Worm (Caenorhabditis elegans) whole organism, L3 larva: ENCODE data around the gene nhr-192.

Source experiments
- R02D3.7 ChIP-seq: fragments of 150-350 bp; optimal IDR thresholded peaks from 2 replicates; lab custom pipeline; 2014; ENCODE audit warnings: missing biosample characterization, missing genetic modification characterization
- ZK546.5 ChIP-seq: sonication (generic microtip); optimal IDR thresholded peaks from 2 replicates; lab custom pipeline; 2017; ENCODE audit warnings: missing biosample characterization, missing genetic modification characterization
- aly-2 ChIP-seq: fragments of 150-350 bp; optimal IDR thresholded peaks from 2 replicates; lab custom pipeline; 2014; ENCODE audit warnings: missing biosample characterization, missing genetic modification characterization
- ama-1 ChIP-seq: fragments of 150-350 bp; optimal IDR thresholded peaks from 2 replicates; lab custom pipeline; 2018
- ceh-16 ChIP-seq: sonication (generic microtip); optimal IDR thresholded peaks from 2 replicates; lab custom pipeline; 2017; ENCODE audit warnings: missing biosample characterization, missing genetic modification characterization
- ceh-28 ChIP-seq: fragments of 150-350 bp; optimal IDR thresholded peaks from 2 replicates; lab custom pipeline; 2014; ENCODE audit warnings: missing biosample characterization, missing genetic modification reagents, missing genetic modification characterization
- ceh-82 ChIP-seq: fragments of 150-350 bp; optimal IDR thresholded peaks from 2 replicates; lab custom pipeline; 2014; ENCODE audit warnings: missing biosample characterization, missing genetic modification characterization
- ceh-9 ChIP-seq: sonication (generic microtip); optimal IDR thresholded peaks from 2 replicates; lab custom pipeline; 2018; ENCODE audit warnings: missing biosample characterization, missing genetic modification characterization
- daf-12 ChIP-seq: fragments of 150-350 bp; optimal IDR thresholded peaks from 2 replicates; lab custom pipeline; 2014; ENCODE audit warnings: missing biosample characterization, missing genetic modification reagents, missing genetic modification characterization
- egl-27 ChIP-seq: sonication (generic microtip); optimal IDR thresholded peaks from 4 replicates; lab custom pipeline; 2017; ENCODE audit warnings: missing biosample characterization, missing genetic modification reagents, missing genetic modification characterization
- egl-5 ChIP-seq: fragments of 150-350 bp; optimal IDR thresholded peaks from 2 replicates; lab custom pipeline; 2017; ENCODE audit warnings: missing biosample characterization, missing genetic modification reagents, missing genetic modification characterization, inconsistent platforms
- elt-1 ChIP-seq: fragments of 150-350 bp; optimal IDR thresholded peaks from 2 replicates; lab custom pipeline; 2014; ENCODE audit warnings: missing biosample characterization, missing genetic modification characterization
- elt-2 ChIP-seq: sonication (generic microtip); optimal IDR thresholded peaks from 2 replicates; lab custom pipeline; 2016; ENCODE audit warnings: missing genetic modification reagents, mild to moderate bottlenecking, missing genetic modification characterization, missing compliant biosample characterization
- elt-3 ChIP-seq, 3 experiments: fragments of 150-350 bp in 1 of 3; sonication (generic microtip) in 2 of 3; optimal IDR thresholded peaks; 2 replicates in 2 of 3; 4 replicates in 1 of 3; lab custom pipeline; 2014 to 2017; ENCODE audit warnings: missing biosample characterization in 3 of 3, missing genetic modification characterization in 3 of 3
- eor-1 ChIP-seq, 2 experiments: fragments of 150-350 bp; optimal IDR thresholded peaks; 2 replicates each; lab custom pipeline; 2014 to 2018; ENCODE audit warnings: missing biosample characterization in 2 of 2, missing genetic modification characterization in 2 of 2
- fkh-10 ChIP-seq: sonication (generic microtip); optimal IDR thresholded peaks from 2 replicates; lab custom pipeline; 2017; ENCODE audit warnings: missing biosample characterization, missing genetic modification reagents, missing genetic modification characterization
- fkh-2 ChIP-seq: fragments of 150-350 bp; optimal IDR thresholded peaks from 2 replicates; lab custom pipeline; 2014; ENCODE audit warnings: missing biosample characterization, missing genetic modification reagents, missing genetic modification characterization
- fos-1 ChIP-seq: fragments of 150-350 bp; optimal IDR thresholded peaks from 2 replicates; lab custom pipeline; 2014; ENCODE audit warnings: missing biosample characterization, missing genetic modification characterization
- hmg-11 ChIP-seq: sonication (generic microtip); optimal IDR thresholded peaks from 2 replicates; lab custom pipeline; 2016; ENCODE audit warnings: missing genetic modification characterization, missing compliant biosample characterization
- jun-1 ChIP-seq: fragments of 150-350 bp; optimal IDR thresholded peaks from 2 replicates; lab custom pipeline; 2014; ENCODE audit warnings: missing biosample characterization, missing genetic modification reagents, missing genetic modification characterization
- lin-15B ChIP-seq: fragments of 150-350 bp; optimal IDR thresholded peaks from 2 replicates; lab custom pipeline; 2014; ENCODE audit warnings: missing biosample characterization, missing genetic modification characterization
- lin-39 ChIP-seq: fragments of 150-350 bp; optimal IDR thresholded peaks from 2 replicates; lab custom pipeline; 2018; ENCODE audit warnings: missing biosample characterization, missing genetic modification reagents, missing genetic modification characterization
- lsy-12 ChIP-seq: sonication (generic microtip); optimal IDR thresholded peaks from 2 replicates; lab custom pipeline; 2016; ENCODE audit warnings: mild to moderate bottlenecking, missing genetic modification characterization, missing compliant biosample characterization
- mdl-1 ChIP-seq: fragments of 150-350 bp; optimal IDR thresholded peaks from 2 replicates; lab custom pipeline; 2014; ENCODE audit warnings: missing biosample characterization, missing genetic modification characterization
- mml-1 ChIP-seq: fragments of 150-350 bp; sonication (generic microtip); optimal IDR thresholded peaks from 3 replicates; lab custom pipeline; 2014; ENCODE audit warnings: missing biosample characterization, missing genetic modification characterization
- nfya-1 ChIP-seq: sonication (generic microtip); optimal IDR thresholded peaks from 2 replicates; lab custom pipeline; 2017; ENCODE audit warnings: missing genetic modification characterization, mild to moderate bottlenecking, missing compliant biosample characterization, antibody characterized with exemption, moderate library complexity; ENCODE audit not compliant: insufficient read depth
- nhr-11 ChIP-seq: fragments of 150-350 bp; optimal IDR thresholded peaks from 2 replicates; lab custom pipeline; 2014; ENCODE audit warnings: missing biosample characterization, missing genetic modification characterization
- nhr-12 ChIP-seq: fragments of 150-350 bp; optimal IDR thresholded peaks from 2 replicates; lab custom pipeline; 2014; ENCODE audit warnings: missing biosample characterization, missing genetic modification characterization
- nhr-23 ChIP-seq: fragments of 150-350 bp; optimal IDR thresholded peaks from 2 replicates; lab custom pipeline; 2014; ENCODE audit warnings: missing biosample characterization, missing genetic modification reagents, missing genetic modification characterization
- nhr-237 ChIP-seq: fragments of 150-350 bp; optimal IDR thresholded peaks from 2 replicates; lab custom pipeline; 2014; ENCODE audit warnings: missing biosample characterization, missing genetic modification characterization
- nhr-25 ChIP-seq: sonication (generic microtip); optimal IDR thresholded peaks from 2 replicates; lab custom pipeline; 2017; ENCODE audit warnings: missing biosample characterization, missing genetic modification characterization
- nhr-28 ChIP-seq: fragments of 150-350 bp; optimal IDR thresholded peaks from 2 replicates; lab custom pipeline; 2014; ENCODE audit warnings: missing biosample characterization, missing genetic modification characterization
- nhr-43 ChIP-seq: sonication (generic microtip); optimal IDR thresholded peaks from 2 replicates; lab custom pipeline; 2016; ENCODE audit warnings: mild to moderate bottlenecking, missing genetic modification characterization, missing compliant biosample characterization; ENCODE audit not compliant: poor library complexity, severe bottlenecking
- nhr-67 ChIP-seq: fragments of 150-350 bp; optimal IDR thresholded peaks from 2 replicates; lab custom pipeline; 2014; ENCODE audit warnings: missing biosample characterization, missing genetic modification characterization
- nhr-76 ChIP-seq: fragments of 150-350 bp; sonication (generic microtip); optimal IDR thresholded peaks from 5 replicates; lab custom pipeline; 2014; ENCODE audit warnings: missing biosample characterization, missing genetic modification characterization
- nhr-77 ChIP-seq: fragments of 150-350 bp; optimal IDR thresholded peaks from 2 replicates; lab custom pipeline; 2014; ENCODE audit warnings: missing biosample characterization, missing genetic modification characterization
- pha-4 ChIP-seq: fragments of 150-350 bp; optimal IDR thresholded peaks from 2 replicates; lab custom pipeline; 2014; ENCODE audit warnings: missing biosample characterization, missing genetic modification reagents, missing genetic modification characterization
- pqm-1 ChIP-seq: fragments of 150-350 bp; optimal IDR thresholded peaks from 2 replicates; lab custom pipeline; 2017; ENCODE audit warnings: missing biosample characterization, missing genetic modification characterization, inconsistent platforms
- sea-2 ChIP-seq: fragments of 150-350 bp; sonication (generic microtip); optimal IDR thresholded peaks from 4 replicates; lab custom pipeline; 2014; ENCODE audit warnings: missing biosample characterization, missing genetic modification reagents, missing genetic modification characterization
- skn-1 ChIP-seq: fragments of 150-350 bp; optimal IDR thresholded peaks from 2 replicates; lab custom pipeline; 2014; ENCODE audit warnings: missing biosample characterization, missing genetic modification characterization
- snpc-4 ChIP-seq: fragments of 150-350 bp; optimal IDR thresholded peaks from 2 replicates; lab custom pipeline; 2014; ENCODE audit warnings: missing biosample characterization, missing genetic modification characterization
- tbx-2 ChIP-seq: sonication (generic microtip); optimal IDR thresholded peaks from 2 replicates; lab custom pipeline; 2016; ENCODE audit warnings: mild to moderate bottlenecking, missing genetic modification characterization, missing compliant biosample characterization
- unc-39 ChIP-seq: sonication (generic microtip); optimal IDR thresholded peaks from 4 replicates; lab custom pipeline; 2017; ENCODE audit warnings: missing biosample characterization, missing genetic modification characterization
- unc-62 ChIP-seq: fragments of 150-350 bp; sonication (generic microtip); optimal IDR thresholded peaks from 4 replicates; lab custom pipeline; 2014; ENCODE audit warnings: missing biosample characterization, missing genetic modification reagents, missing genetic modification characterization
- zag-1 ChIP-seq: fragments of 150-350 bp; optimal IDR thresholded peaks from 2 replicates; lab custom pipeline; 2014; ENCODE audit warnings: missing biosample characterization, missing genetic modification characterization
- ztf-11 ChIP-seq: fragments of 150-350 bp; optimal IDR thresholded peaks from 2 replicates; lab custom pipeline; 2014; ENCODE audit warnings: missing biosample characterization, missing genetic modification characterization
- ztf-4 ChIP-seq: fragments of 150-350 bp; optimal IDR thresholded peaks from 2 replicates; lab custom pipeline; 2014; ENCODE audit warnings: missing biosample characterization, missing genetic modification characterization

nhr-192 gene

ce11 chrV:10041484-10041883 is 29.0 kb downstream of the nhr-192 start:
- TF ChIP-seq elt-2 (tag; lab: Kevin White, UChicago) (peak; percentile 24), lsy-12 (tag; lab: Kevin White, UChicago) (no peak), nhr-67 (tag; lab: Kevin White, UChicago) (no peak), lin-15B (tag; lab: Kevin White, UChicago) (no peak), egl-27 (tag; lab: Kevin White, UChicago) (no peak), nfya-1 (peak; percentile 53), mdl-1 (tag; lab: Kevin White, UChicago) (no peak), snpc-4 (tag; lab: Kevin White, UChicago) (peak; percentile 30), ceh-82 (no peak), sea-2 (GFP tag; lab: Kevin White, UChicago) (no peak), nhr-11 (no peak), hmg-11 (tag; lab: Kevin White, UChicago) (peak; percentile 45)

ce11 chrV:10039837-10040236 is 30.6 kb downstream of the nhr-192 start:
- peak; percentile 46 for TF ChIP-seq lin-39 (tag; lab: Kevin White, UChicago)
- peak; percentile 76 for TF ChIP-seq hmg-11 (tag; lab: Kevin White, UChicago)
- TF ChIP-seq ztf-4 (tag; lab: Kevin White, UChicago) = no peak
- no peak for TF ChIP-seq zag-1
- TF ChIP-seq nhr-237 (tag; lab: Kevin White, UChicago) = no peak
- TF ChIP-seq nhr-23 (tag; lab: Kevin White, UChicago) = peak; percentile 67
- no peak for TF ChIP-seq unc-39
- peak; percentile 87 for TF ChIP-seq nfya-1
- peak; percentile 36 for TF ChIP-seq lin-15B (tag; lab: Kevin White, UChicago)
- TF ChIP-seq ceh-82 = no peak
- no peak for TF ChIP-seq nhr-76 (tag; lab: Kevin White, UChicago)
- peak; percentile 58 for TF ChIP-seq skn-1
- TF ChIP-seq fos-1 = no peak
- no peak for TF ChIP-seq nhr-11
- TF ChIP-seq nhr-25 (tag; lab: Kevin White, UChicago) = peak; percentile 78
- TF ChIP-seq ceh-28 (tag; lab: Kevin White, UChicago) = no peak
- TF ChIP-seq lsy-12 (tag; lab: Kevin White, UChicago) = peak; percentile 43
- TF ChIP-seq elt-1 (tag; lab: Kevin White, UChicago) = no peak
- no peak for TF ChIP-seq fkh-10 (GFP tag; lab: Kevin White, UChicago)
- TF ChIP-seq sea-2 (GFP tag; lab: Kevin White, UChicago) = no peak
- TF ChIP-seq ama-1 (lab: Kevin White, UChicago) = no peak
- peak; percentile 6 for TF ChIP-seq tbx-2
- TF ChIP-seq egl-27 (tag; lab: Kevin White, UChicago) = no peak
- no peak for TF ChIP-seq nhr-67 (tag; lab: Kevin White, UChicago)
- no peak for TF ChIP-seq fkh-2 (tag; lab: Kevin White, UChicago)
- no peak for TF ChIP-seq nhr-28 (tag; lab: Kevin White, UChicago)
- peak; percentile 23 for TF ChIP-seq unc-62
- TF ChIP-seq nhr-77 (tag; lab: Kevin White, UChicago) = no peak
- TF ChIP-seq snpc-4 (tag; lab: Kevin White, UChicago) = peak; percentile 59
- TF ChIP-seq eor-1 (tag; optimal IDR thresholded peaks at IDR 0.05; lab: Kevin White, UChicago) = no peak
- TF ChIP-seq egl-5 (tag; lab: Kevin White, UChicago) = no peak
- TF ChIP-seq nhr-43 (tag; lab: Kevin White, UChicago) = peak; percentile 32
- peak; percentile 83 for TF ChIP-seq pqm-1 (tag; lab: Kevin White, UChicago)
- TF ChIP-seq ceh-16 (tag; lab: Kevin White, UChicago) = no peak
- no peak for TF ChIP-seq ztf-11 (tag; lab: Kevin White, UChicago)
- no peak for TF ChIP-seq R02D3.7 (tag; lab: Kevin White, UChicago)
- peak; percentile 89 for TF ChIP-seq elt-2 (tag; lab: Kevin White, UChicago)
- TF ChIP-seq nhr-12 (tag; lab: Kevin White, UChicago) = no peak
- TF ChIP-seq jun-1 (tag; lab: Kevin White, UChicago) = peak; percentile 65
- peak; percentile 93 for TF ChIP-seq pha-4 (tag; lab: Kevin White, UChicago)
- TF ChIP-seq ZK546.5 = no peak
- no peak for TF ChIP-seq ceh-9 (tag; lab: Kevin White, UChicago)
- no peak for TF ChIP-seq daf-12
- peak; percentile 2 for TF ChIP-seq mdl-1 (tag; lab: Kevin White, UChicago)
- TF ChIP-seq elt-3 (tag; optimal IDR thresholded peaks at IDR 0.05; lab: Kevin White, UChicago) = no peak
- no peak for TF ChIP-seq mml-1 (tag; lab: Kevin White, UChicago)
- no peak for TF ChIP-seq aly-2
